Worm (Caenorhabditis elegans) whole organism, mixed stage, embryonic: ENCODE results near the gene K10B4.3.
A peak's percentile ranks its signal among the peaks of the same experiment; 100 is the strongest.

Experiments
- blmp-1 ChIP-seq: fragments of 150-350 bp; optimal IDR thresholded peaks from 2 replicates; lab custom pipeline; 2014; ENCODE audit warnings: missing biosample characterization, missing genetic modification characterization
- elt-1 ChIP-seq: sonication (generic microtip); optimal IDR thresholded peaks from 2 replicates; lab custom pipeline; 2017; ENCODE audit warnings: missing genetic modification characterization, mild to moderate bottlenecking, missing compliant biosample characterization, antibody characterized with exemption, moderate library complexity, borderline replicate concordance; ENCODE audit not compliant: insufficient read depth
- lin-13 ChIP-seq: fragments of 150-350 bp; optimal IDR thresholded peaks from 2 replicates; lab custom pipeline; 2014; ENCODE audit warnings: missing biosample characterization, missing genetic modification characterization
- lsy-2 ChIP-seq: fragments of 150-350 bp; optimal IDR thresholded peaks from 2 replicates; lab custom pipeline; 2014; ENCODE audit warnings: missing biosample characterization, missing genetic modification characterization
- nhr-76 ChIP-seq: sonication (generic microtip); optimal IDR thresholded peaks from 2 replicates; lab custom pipeline; 2017; ENCODE audit warnings: missing biosample characterization, missing genetic modification characterization
- pha-4 ChIP-seq: fragments of 150-350 bp; optimal IDR thresholded peaks from 2 replicates; lab custom pipeline; 2018; ENCODE audit warnings: missing biosample characterization, missing genetic modification reagents, missing genetic modification characterization
- snpc-4 ChIP-seq: fragments of 150-350 bp; optimal IDR thresholded peaks from 2 replicates; lab custom pipeline; 2014; ENCODE audit warnings: missing biosample characterization, missing genetic modification characterization
- ztf-11 ChIP-seq: fragments of 150-350 bp; optimal IDR thresholded peaks from 2 replicates; lab custom pipeline; 2014; ENCODE audit warnings: missing biosample characterization, missing genetic modification characterization

DNA sequence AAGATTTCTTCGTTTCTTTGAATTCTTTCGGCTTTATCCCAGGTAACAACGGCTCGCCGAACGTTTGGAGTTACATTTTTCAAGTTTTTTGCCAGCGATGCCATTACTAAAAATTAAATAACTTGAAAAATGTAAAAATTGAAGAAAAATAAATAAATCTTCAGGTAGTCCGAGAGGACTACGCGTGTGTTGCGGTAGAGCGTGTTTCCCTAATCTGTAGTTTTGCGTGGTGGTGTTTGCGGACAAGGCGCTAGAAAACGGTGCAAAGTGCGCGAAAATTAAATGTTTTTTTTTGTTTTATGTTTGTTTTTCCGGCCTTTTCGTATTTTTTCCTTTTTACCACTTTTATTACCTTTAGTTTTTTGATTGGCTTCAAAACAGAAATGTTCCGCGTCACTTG, 34.9 kb upstream of the K10B4.3 start, which contains the start of gene mrpl-28:
- TF ChIP-seq lin-13 (tag; lab: Kevin White, UChicago) (peak; percentile 93), nhr-76 (tag; lab: Kevin White, UChicago) (no peak), lsy-2 (tag; lab: Kevin White, UChicago) (peak; percentile 75), ztf-11 (tag; lab: Kevin White, UChicago) (no peak), blmp-1 (tag; lab: Kevin White, UChicago) (no peak), snpc-4 (tag; lab: Kevin White, UChicago) (no peak), pha-4 (tag; lab: Kevin White, UChicago) (peak; percentile 86), elt-1 (tag; lab: Kevin White, UChicago) (no peak)
